Fruit fly (Drosophila melanogaster) whole organism, embryonic: ENCODE data around the gene Helz.
A peak's percentile ranks its signal among the peaks of the same experiment; 100 is the strongest.

ENCODE experiments used
- Awh ChIP-seq: fragments of 200-800 bp; sonication (Bioruptor generic); IDR thresholded peaks from 2 replicates; pipeline ENCODE4, ENCODE4 v1.3.6; 2022; ENCODE audit warnings: missing biosample characterization, missing genetic modification characterization
- CG10147 ChIP-seq: fragments of 200-800 bp; sonication (Bioruptor generic); optimal IDR thresholded peaks from 2 replicates; lab custom pipeline; 2019; ENCODE audit warnings: missing biosample characterization, mild to moderate bottlenecking, missing genetic modification characterization, moderate library complexity
- CG1024 ChIP-seq: fragments of 200-800 bp; sonication (Bioruptor generic); IDR thresholded peaks from 2 replicates; pipeline ENCODE4 v1.3.6; 2022; ENCODE audit warnings: missing biosample characterization, missing genetic modification characterization
- CG11723 ChIP-seq: fragments of 200-800 bp; sonication (Bioruptor generic); optimal IDR thresholded peaks from 2 replicates; lab custom pipeline; 2017; ENCODE audit warnings: missing biosample characterization, mild to moderate bottlenecking, missing genetic modification characterization
- CG12104 ChIP-seq: fragments of 200-800 bp; sonication (Bioruptor generic); optimal IDR thresholded peaks from 3 replicates; lab custom pipeline; 2016; ENCODE audit warnings: missing biosample characterization, missing genetic modification characterization
- CG13296 ChIP-seq: fragments of 200-800 bp; sonication (Bioruptor generic); optimal IDR thresholded peaks from 3 replicates; lab custom pipeline; 2018; ENCODE audit warnings: missing biosample characterization, mild to moderate bottlenecking, missing genetic modification characterization
- CG14050 ChIP-seq: fragments of 200-800 bp; sonication (Bioruptor generic); IDR thresholded peaks from 3 replicates; pipeline ENCODE4 v1.3.6; 2022; ENCODE audit warnings: missing biosample characterization, missing genetic modification characterization
- CG14667 ChIP-seq: fragments of 200-800 bp; sonication (Bioruptor generic); IDR thresholded peaks from 2 replicates; pipeline ENCODE4 v1.3.6; 2022; ENCODE audit warnings: missing biosample characterization, missing genetic modification characterization
- CG1603 ChIP-seq: fragments of 200-800 bp; sonication (Bioruptor generic); optimal IDR thresholded peaks from 2 replicates; lab custom pipeline; 2019; ENCODE audit warnings: missing biosample characterization, mild to moderate bottlenecking, missing genetic modification characterization, moderate library complexity
- CG17568 ChIP-seq: fragments of 200-800 bp; sonication (Bioruptor generic); optimal IDR thresholded peaks from 2 replicates; lab custom pipeline; 2018; ENCODE audit warnings: missing biosample characterization, mild to moderate bottlenecking, missing genetic modification characterization, moderate library complexity
- CG1792 ChIP-seq: fragments of 200-800 bp; sonication (Bioruptor generic); optimal IDR thresholded peaks from 2 replicates; lab custom pipeline; 2016; ENCODE audit warnings: missing biosample characterization, missing genetic modification characterization
- CG18599 ChIP-seq: fragments of 200-800 bp; sonication (Bioruptor generic); optimal IDR thresholded peaks from 3 replicates; lab custom pipeline; 2017; ENCODE audit warnings: missing biosample characterization, missing genetic modification characterization, mild to moderate bottlenecking, moderate library complexity, missing genetic modification reagents
- CG2199 ChIP-seq: fragments of 200-800 bp; sonication (Bioruptor generic); IDR thresholded peaks from 3 replicates; pipeline ENCODE4 v1.3.6; 2022; ENCODE audit warnings: missing biosample characterization, missing genetic modification characterization
- CG4360 ChIP-seq: fragments of 200-800 bp; sonication (Bioruptor generic); IDR thresholded peaks from 2 replicates; pipeline ENCODE4 v1.3.6; 2022; ENCODE audit warnings: missing biosample characterization, missing genetic modification characterization
- CG6254 ChIP-seq: fragments of 200-800 bp; sonication (Bioruptor generic); optimal IDR thresholded peaks from 3 replicates; lab custom pipeline; 2017; ENCODE audit warnings: mild to moderate bottlenecking, missing biosample characterization, missing genetic modification reagents, missing genetic modification characterization
- CG6689 ChIP-seq: fragments of 200-800 bp; sonication (Bioruptor generic); IDR thresholded peaks from 2 replicates; pipeline ENCODE4 v1.3.6; 2022; ENCODE audit warnings: missing biosample characterization, missing genetic modification characterization
- CG7839 ChIP-seq: fragments of 200-800 bp; sonication (Bioruptor generic); optimal IDR thresholded peaks from 3 replicates; lab custom pipeline; 2018; ENCODE audit warnings: missing biosample characterization, mild to moderate bottlenecking, missing genetic modification characterization, moderate library complexity
- CG8388 ChIP-seq: fragments of 200-800 bp; sonication (Bioruptor generic); optimal IDR thresholded peaks from 2 replicates; lab custom pipeline; 2019; ENCODE audit warnings: missing biosample characterization, mild to moderate bottlenecking, missing genetic modification characterization, moderate library complexity
- CG8765 ChIP-seq: fragments of 200-800 bp; sonication (Bioruptor generic); IDR thresholded peaks from 2 replicates; pipeline ENCODE4 v1.3.6; 2022; ENCODE audit warnings: missing biosample characterization, missing genetic modification characterization
- Camta ChIP-seq: fragments of 200-800 bp; sonication (Bioruptor generic); optimal IDR thresholded peaks from 2 replicates; lab custom pipeline; 2016; ENCODE audit warnings: missing biosample characterization, missing genetic modification characterization
- Chrac-16 ChIP-seq: fragments of 200-800 bp; sonication (Bioruptor generic); optimal IDR thresholded peaks from 3 replicates; lab custom pipeline; 2016; ENCODE audit warnings: missing biosample characterization, missing genetic modification characterization
- CoRest ChIP-seq: fragments of 200-800 bp; sonication (Bioruptor generic); optimal IDR thresholded peaks from 3 replicates; lab custom pipeline; 2018; ENCODE audit warnings: missing biosample characterization, mild to moderate bottlenecking, missing genetic modification characterization, moderate library complexity
- Elba2 ChIP-seq: fragments of 200-800 bp; sonication (Bioruptor generic); optimal IDR thresholded peaks from 3 replicates; lab custom pipeline; 2016; ENCODE audit warnings: missing biosample characterization, missing genetic modification characterization
- Gug ChIP-seq: fragments of 200-800 bp; sonication (Bioruptor generic); IDR thresholded peaks from 4 replicates; pipeline ENCODE4 v1.3.6; 2022; ENCODE audit warnings: missing biosample characterization, missing genetic modification characterization
- Oli ChIP-seq: fragments of 200-800 bp; sonication (Bioruptor generic); optimal IDR thresholded peaks from 2 replicates; lab custom pipeline; 2018; ENCODE audit warnings: missing biosample characterization, mild to moderate bottlenecking, missing genetic modification characterization, moderate library complexity
- Poxn ChIP-seq: fragments of 200-800 bp; sonication (Bioruptor generic); IDR thresholded peaks from 2 replicates; pipeline ENCODE4 v1.3.6; 2022; ENCODE audit warnings: missing biosample characterization, missing genetic modification characterization
- Stat92E ChIP-seq, 3 experiments: fragments of >200 bp in 2 of 3; fragments of 200-800 bp in 1 of 3; sonication (Bioruptor generic) in 1 of 3; optimal IDR thresholded peaks; 2 replicates each; lab custom pipeline; 2017 to 2019; ENCODE audit warnings: missing biosample characterization in 3 of 3, missing genetic modification characterization in 3 of 3, mild to moderate bottlenecking in 1 of 3, moderate library complexity in 1 of 3
- Usf ChIP-seq: fragments of 200-800 bp; sonication (Bioruptor generic); optimal IDR thresholded peaks from 2 replicates; lab custom pipeline; 2017; ENCODE audit warnings: missing genotype, missing biosample characterization, missing genetic modification characterization
- Xrp1 ChIP-seq: fragments of 200-800 bp; sonication (Bioruptor generic); IDR thresholded peaks from 2 replicates; pipeline ENCODE4 v1.3.6; 2022; ENCODE audit warnings: missing biosample characterization, missing genetic modification characterization
- ac ChIP-seq: fragments of 200-800 bp; sonication (Bioruptor generic); optimal IDR thresholded peaks from 3 replicates; lab custom pipeline; 2017; ENCODE audit warnings: missing biosample characterization, mild to moderate bottlenecking, missing genetic modification characterization
- ato ChIP-seq: fragments of 200-800 bp; sonication (Bioruptor generic); IDR thresholded peaks from 2 replicates; pipeline ENCODE4 v1.3.6; 2022; ENCODE audit warnings: missing biosample characterization, missing genetic modification characterization; ENCODE audit not compliant: partially characterized antibody
- ci ChIP-seq: fragments of 200-800 bp; sonication (Bioruptor generic); IDR thresholded peaks from 3 replicates; pipeline ENCODE4 v1.3.6; 2022; ENCODE audit warnings: missing biosample characterization, missing genetic modification characterization
- crol ChIP-seq: fragments of 200-800 bp; sonication (Bioruptor generic); IDR thresholded peaks from 2 replicates; pipeline ENCODE4 v1.3.6; 2022; ENCODE audit warnings: missing biosample characterization, missing genetic modification characterization
- ems ChIP-seq: fragments of 200-800 bp; sonication (Bioruptor generic); optimal IDR thresholded peaks from 3 replicates; lab custom pipeline; 2016; ENCODE audit warnings: missing biosample characterization, missing genetic modification characterization
- fd96Cb ChIP-seq: fragments of 200-800 bp; sonication (Bioruptor generic); optimal IDR thresholded peaks from 2 replicates; lab custom pipeline; 2018; ENCODE audit warnings: missing biosample characterization, mild to moderate bottlenecking, missing genetic modification characterization, moderate library complexity
- fru ChIP-seq: fragments of >200 bp; optimal IDR thresholded peaks from 2 replicates; lab custom pipeline; 2017
- nmo ChIP-seq: fragments of 200-800 bp; sonication (Bioruptor generic); optimal IDR thresholded peaks from 2 replicates; lab custom pipeline; 2018; ENCODE audit warnings: missing biosample characterization, mild to moderate bottlenecking, missing genetic modification characterization, moderate library complexity
- pb ChIP-seq: fragments of 200-800 bp; sonication (Bioruptor generic); optimal IDR thresholded peaks from 3 replicates; lab custom pipeline; 2016; ENCODE audit warnings: missing biosample characterization, missing genetic modification characterization
- psq ChIP-seq: fragments of 200-800 bp; sonication (Bioruptor generic); optimal IDR thresholded peaks from 2 replicates; lab custom pipeline; 2017; ENCODE audit warnings: missing biosample characterization, missing genetic modification characterization
- pum ChIP-seq: fragments of 200-800 bp; sonication (Bioruptor generic); optimal IDR thresholded peaks from 2 replicates; lab custom pipeline; 2016; ENCODE audit warnings: missing biosample characterization, missing genetic modification characterization
- row ChIP-seq: fragments of 200-800 bp; sonication (Bioruptor generic); IDR thresholded peaks from 3 replicates; pipeline ENCODE4 v1.3.6; 2022; ENCODE audit warnings: missing biosample characterization, missing genetic modification characterization
- sd ChIP-seq: fragments of 200-800 bp; sonication (Bioruptor generic); optimal IDR thresholded peaks from 3 replicates; lab custom pipeline; 2018; ENCODE audit warnings: missing biosample characterization, mild to moderate bottlenecking, missing genetic modification characterization, moderate library complexity
- sens-2 ChIP-seq: fragments of 200-800 bp; sonication (Bioruptor generic); IDR thresholded peaks from 2 replicates; pipeline ENCODE4 v1.3.6; 2022; ENCODE audit warnings: missing biosample characterization, missing genetic modification characterization
- slp2 ChIP-seq: fragments of 200-800 bp; sonication (Bioruptor generic); optimal IDR thresholded peaks from 2 replicates; lab custom pipeline; 2016; ENCODE audit warnings: missing biosample characterization, missing genetic modification characterization
- sna ChIP-seq: fragments of 200-800 bp; sonication (Bioruptor generic); IDR thresholded peaks from 2 replicates; pipeline ENCODE4 v1.3.6; 2022; ENCODE audit warnings: missing biosample characterization, missing genetic modification characterization; ENCODE audit not compliant: partially characterized antibody
- vfl ChIP-seq: fragments of 200-800 bp; sonication (Bioruptor generic); optimal IDR thresholded peaks from 2 replicates; lab custom pipeline; 2016; ENCODE audit warnings: missing biosample characterization, missing genetic modification characterization
- vvl ChIP-seq: fragments of 200-800 bp; sonication (Bioruptor generic); IDR thresholded peaks from 2 replicates; pipeline ENCODE4 v1.3.6; 2022; ENCODE audit warnings: missing biosample characterization, missing genetic modification characterization
- wek ChIP-seq: fragments of 200-800 bp; sonication (Bioruptor generic); optimal IDR thresholded peaks from 3 replicates; lab custom pipeline; 2018; ENCODE audit warnings: missing biosample characterization, mild to moderate bottlenecking, missing genetic modification characterization, moderate library complexity
- zen2 ChIP-seq: fragments of 200-800 bp; sonication (Bioruptor generic); IDR thresholded peaks from 3 replicates; pipeline ENCODE4 v1.3.6; 2022; ENCODE audit warnings: missing biosample characterization, missing genetic modification characterization; ENCODE audit not compliant: partially characterized antibody
- zfh1 ChIP-seq: fragments of 200-800 bp; sonication (Bioruptor generic); IDR thresholded peaks from 3 replicates; pipeline ENCODE4 v1.3.6; 2022; ENCODE audit warnings: missing biosample characterization, missing genetic modification characterization

The Helz gene

dm6 chr3L:14790849-14791646 lies 1.3 kb downstream of the Helz start (continued):
- TF ChIP-seq CoRest (tag; lab: Kevin White, UChicago) (no peak), vfl (GFP tag; lab: Kevin White, UChicago) (no peak), psq (GFP tag; lab: Kevin White, UChicago) (no peak), slp2 (no peak), CG2199 (no peak), nmo (GFP tag; lab: Kevin White, UChicago) (no peak), Stat92E (GFP tag; optimal IDR thresholded peaks at IDR 0.05; lab: Kevin White, UChicago) (no peak), CG11723 (GFP tag; lab: Kevin White, UChicago) (no peak), wek (GFP tag; lab: Kevin White, UChicago) (no peak), CG12104 (GFP tag; lab: Kevin White, UChicago) (no peak), sens-2 (no peak), Camta (GFP tag; lab: Kevin White, UChicago) (no peak), zfh1 (GFP tag; lab: Robert Waterston, UW) (0 out of 3 replicates have a peak, but pooled peaks have one; percentile 22), Xrp1 (GFP tag; lab: Robert Waterston, UW) (peak; percentile 25; the same call in 1 of the 2 replicates), CG14667 (no peak), CG8765 (GFP tag; lab: Robert Waterston, UW) (no peak), CG13296 (GFP tag; lab: Kevin White, UChicago) (no peak), CG1792 (GFP tag; lab: Kevin White, UChicago) (no peak), CG4360 (GFP tag; lab: Robert Waterston, UW) (0 out of 2 replicates have a peak, but pooled peaks have one; percentile 43), sd (no peak), CG10147 (no peak), ato (GFP tag; lab: Robert Waterston, UW) (no peak), Chrac-16 (GFP tag; lab: Kevin White, UChicago) (no peak), pb (GFP tag; lab: Kevin White, UChicago) (no peak), Elba2 (peak; percentile 90), CG6254 (GFP tag; lab: Kevin White, UChicago) (no peak), vvl (GFP tag; lab: Robert Waterston, UW) (no peak), CG17568 (GFP tag; lab: Kevin White, UChicago) (no peak), fd96Cb (tag; lab: Kevin White, UChicago) (no peak), Oli (no peak), CG14050 (no peak), CG1603 (tag; lab: Kevin White, UChicago) (no peak), ac (GFP tag; lab: Kevin White, UChicago) (no peak), zen2 (GFP tag; lab: Robert Waterston, UW) (no peak), ems (GFP tag; lab: Kevin White, UChicago) (no peak), CG1024 (GFP tag; lab: Robert Waterston, UW) (no peak), fru (lab: Kevin White, UChicago) (no peak), Awh (GFP tag; lab: Robert Waterston, UW) (peak; percentile 57; the same call in 1 of the 2 replicates), crol (peak; percentile 67), Poxn (no peak), pum (GFP tag; lab: Kevin White, UChicago) (no peak), row (GFP tag; lab: Robert Waterston, UW) (peak; percentile 30; the same call in 1 of the 3 replicates), CG8388 (GFP tag; lab: Kevin White, UChicago) (no peak), sna (no peak), CG18599 (no peak), Usf (no peak), CG6689 (GFP tag; lab: Robert Waterston, UW) (no peak), CG7839 (tag; lab: Kevin White, UChicago) (no peak), Gug (GFP tag; lab: Robert Waterston, UW) (no peak), ci (GFP tag; lab: Robert Waterston, UW) (0 out of 3 replicates have a peak, but pooled peaks have one; percentile 25)
